Worm (Caenorhabditis elegans) whole organism, L3 larva: Measurements from ENCODE around the gene ZC266.1.

Experiments
- ceh-16 ChIP-seq: sonication (generic microtip); optimal IDR thresholded peaks from 2 replicates; lab custom pipeline; 2017; ENCODE audit warnings: missing biosample characterization, missing genetic modification characterization
- ceh-82 ChIP-seq: fragments of 150-350 bp; optimal IDR thresholded peaks from 2 replicates; lab custom pipeline; 2014; ENCODE audit warnings: missing biosample characterization, missing genetic modification characterization
- fos-1 ChIP-seq: fragments of 150-350 bp; optimal IDR thresholded peaks from 2 replicates; lab custom pipeline; 2014; ENCODE audit warnings: missing biosample characterization, missing genetic modification characterization
- lin-39 ChIP-seq: fragments of 150-350 bp; optimal IDR thresholded peaks from 2 replicates; lab custom pipeline; 2018; ENCODE audit warnings: missing biosample characterization, missing genetic modification reagents, missing genetic modification characterization
- nhr-28 ChIP-seq: fragments of 150-350 bp; optimal IDR thresholded peaks from 2 replicates; lab custom pipeline; 2014; ENCODE audit warnings: missing biosample characterization, missing genetic modification characterization
- nhr-67 ChIP-seq: fragments of 150-350 bp; optimal IDR thresholded peaks from 2 replicates; lab custom pipeline; 2014; ENCODE audit warnings: missing biosample characterization, missing genetic modification characterization
- tbx-2 ChIP-seq: sonication (generic microtip); optimal IDR thresholded peaks from 2 replicates; lab custom pipeline; 2016; ENCODE audit warnings: mild to moderate bottlenecking, missing genetic modification characterization, missing compliant biosample characterization
- ztf-4 ChIP-seq: fragments of 150-350 bp; optimal IDR thresholded peaks from 2 replicates; lab custom pipeline; 2014; ENCODE audit warnings: missing biosample characterization, missing genetic modification characterization

DNA sequence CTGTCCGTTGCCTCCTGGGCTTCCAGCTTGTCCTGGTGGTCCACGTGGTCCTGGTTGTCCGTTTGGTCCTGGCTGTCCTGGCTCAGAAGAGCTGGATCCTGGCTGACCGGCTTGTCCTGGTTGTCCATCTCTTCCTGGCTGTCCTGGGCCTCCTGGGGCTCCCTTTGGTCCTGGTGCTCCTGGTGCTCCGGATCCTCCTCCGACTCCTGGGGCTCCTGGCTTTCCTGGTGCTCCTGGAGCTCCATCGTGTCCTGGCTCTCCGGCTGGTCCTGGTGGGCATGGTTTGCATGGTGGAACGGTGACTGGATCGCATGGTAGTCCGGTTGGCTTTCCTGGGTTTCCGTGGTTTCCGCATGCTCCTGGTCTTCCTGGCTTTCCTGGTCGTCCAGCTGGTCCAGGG lies 47.0 kb downstream of the ZC266.1 start:
- no peak for TF ChIP-seq nhr-67
- TF ChIP-seq nhr-28 (tag; lab: Kevin White, UChicago): no peak
- TF ChIP-seq ztf-4 (tag; lab: Kevin White, UChicago): no peak
- TF ChIP-seq ceh-82 (tag; lab: Kevin White, UChicago): no peak
- no peak for TF ChIP-seq fos-1
- TF ChIP-seq tbx-2 (tag; lab: Kevin White, UChicago): no peak
- no peak for TF ChIP-seq ceh-16 (tag; lab: Kevin White, UChicago)
- TF ChIP-seq lin-39 (tag; lab: Kevin White, UChicago): no peak
